Worm (Caenorhabditis elegans): ENCODE data around the gene gfat-2.

DNA sequence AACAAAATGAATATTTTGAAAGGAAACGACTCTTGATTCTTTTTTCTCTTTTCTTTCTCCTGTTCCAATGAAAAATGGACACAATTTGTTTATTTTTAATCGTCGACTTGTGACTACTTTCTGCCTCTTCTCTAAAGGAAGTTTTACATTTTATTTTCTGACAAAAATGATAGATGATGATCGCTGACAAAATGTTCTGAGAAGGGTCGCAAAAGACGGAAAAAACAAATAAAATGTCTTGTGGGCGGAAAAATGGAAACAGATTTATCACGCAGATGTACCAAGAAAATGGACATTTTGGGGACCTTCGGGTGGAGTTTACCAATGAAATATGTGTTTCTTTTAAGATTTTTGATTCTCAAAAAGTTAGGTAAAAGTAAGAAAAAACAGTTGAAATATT, 42.9 kb downstream of the gfat-2 start:
- no peak for TF ChIP-seq elt-1 (tag; optimal IDR thresholded peaks at IDR 0.05; ENCODE audit: borderline replicate concordance, insufficient read depth)
- no peak for TF ChIP-seq ceh-83 (GFP tag; optimal IDR thresholded peaks at IDR 0.05)
- TF ChIP-seq nhr-237 (tag; optimal IDR thresholded peaks at IDR 0.05) = no peak
- no peak for TF ChIP-seq ham-2 (GFP tag; optimal IDR thresholded peaks at IDR 0.05)
- TF ChIP-seq snpc-4 (tag; optimal IDR thresholded peaks at IDR 0.05) = no peak
- TF ChIP-seq pha-4 (tag; optimal IDR thresholded peaks at IDR 0.05) = no peak
- no peak for TF ChIP-seq blmp-1 (tag; optimal IDR thresholded peaks at IDR 0.05)
- TF ChIP-seq lsy-2 (tag; optimal IDR thresholded peaks at IDR 0.05) = no peak
- no peak for TF ChIP-seq nhr-2 (tag; optimal IDR thresholded peaks at IDR 0.05)
- TF ChIP-seq ztf-11 (tag; optimal IDR thresholded peaks at IDR 0.05) = no peak
- TF ChIP-seq sptf-1 (tag; optimal IDR thresholded peaks at IDR 0.05) = no peak

Data from whole organism, mixed stage, embryonic.